Worm (Caenorhabditis elegans): Measurements from ENCODE around the gene asns-2.

DNA sequence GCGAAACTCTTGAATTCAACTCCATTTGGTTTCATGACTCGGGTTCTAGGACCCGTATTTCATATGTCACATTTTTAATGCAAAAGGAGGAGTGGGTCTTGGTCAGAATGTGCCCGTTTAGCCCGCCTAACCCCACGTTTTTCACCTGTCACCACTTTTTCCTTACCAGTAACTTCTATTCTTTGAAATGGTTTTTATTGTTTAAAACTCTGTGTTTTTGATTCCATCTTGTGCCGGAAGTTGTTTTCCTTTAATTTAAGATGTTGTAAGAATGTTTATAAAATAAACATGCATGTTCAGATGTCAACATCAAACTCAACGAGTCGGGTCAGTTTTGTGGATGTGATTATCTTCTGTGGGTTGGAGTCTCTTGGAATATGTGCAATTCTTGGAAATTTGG lies 27.8 kb upstream of the asns-2 start, which contains the start of gene ZK721.4:
- TF ChIP-seq nhr-11 (tag; optimal IDR thresholded peaks at IDR 0.05): no peak
- no peak for TF ChIP-seq nhr-20 (tag; optimal IDR thresholded peaks at IDR 0.05)
- no peak for TF ChIP-seq irx-1 (tag; optimal IDR thresholded peaks at IDR 0.05)
- TF ChIP-seq dsc-1 (tag; optimal IDR thresholded peaks at IDR 0.05): no peak
- TF ChIP-seq ama-1 (optimal IDR thresholded peaks at IDR 0.05): no peak
- TF ChIP-seq elt-3 (tag; optimal IDR thresholded peaks at IDR 0.05): no peak
- no peak for TF ChIP-seq fos-1 (tag; optimal IDR thresholded peaks at IDR 0.05)
- TF ChIP-seq ztf-11 (tag; optimal IDR thresholded peaks at IDR 0.05): no peak
- TF ChIP-seq swsn-7 (tag; optimal IDR thresholded peaks at IDR 0.05): no peak
- TF ChIP-seq nhr-237 (tag; optimal IDR thresholded peaks at IDR 0.05): no peak
- no peak for TF ChIP-seq aha-1 (tag; optimal IDR thresholded peaks at IDR 0.05)
